Fruit fly (Drosophila melanogaster) whole organism, prepupa: ENCODE data around the gene TwdlR.

ENCODE experiments used
- Blimp-1 ChIP-seq: fragments of 200-800 bp; sonication (Bioruptor generic); optimal IDR thresholded peaks from 3 replicates; lab custom pipeline; 2017; ENCODE audit warnings: missing biosample characterization, missing genetic modification characterization, mild to moderate bottlenecking, moderate library complexity, missing genetic modification reagents
- CG10631 ChIP-seq: fragments of 200-800 bp; sonication (Bioruptor generic); optimal IDR thresholded peaks from 2 replicates; lab custom pipeline; 2016; ENCODE audit warnings: missing biosample characterization, missing genetic modification characterization
- CG11294 ChIP-seq: fragments of 200-800 bp; sonication (Bioruptor generic); IDR thresholded peaks from 2 replicates; pipeline ENCODE4 v1.3.6; 2022; ENCODE audit warnings: missing biosample characterization, missing genetic modification characterization
- CG11762 ChIP-seq: fragments of 200-800 bp; sonication (Bioruptor generic); optimal IDR thresholded peaks from 3 replicates; lab custom pipeline; 2016; ENCODE audit warnings: missing biosample characterization, missing genetic modification characterization; ENCODE audit not compliant: insufficient read depth
- CG15336 ChIP-seq: fragments of 200-800 bp; sonication (Bioruptor generic); IDR thresholded peaks from 2 replicates; pipeline ENCODE4 v1.3.6; 2022; ENCODE audit warnings: missing biosample characterization, missing genetic modification characterization
- CG1621 ChIP-seq: fragments of 200-800 bp; sonication (Bioruptor generic); optimal IDR thresholded peaks from 3 replicates; lab custom pipeline; 2018; ENCODE audit warnings: missing biosample characterization, mild to moderate bottlenecking, missing genetic modification characterization
- CG31627 ChIP-seq: fragments of 200-800 bp; sonication (Bioruptor generic); optimal IDR thresholded peaks from 3 replicates; lab custom pipeline; 2016; ENCODE audit warnings: missing biosample characterization, missing genetic modification characterization
- CG32006 ChIP-seq: fragments of 200-800 bp; sonication (Bioruptor generic); optimal IDR thresholded peaks from 3 replicates; lab custom pipeline; 2017; ENCODE audit warnings: missing biosample characterization, mild to moderate bottlenecking, missing genetic modification characterization
- CG6276 ChIP-seq: fragments of 200-800 bp; sonication (Bioruptor generic); optimal IDR thresholded peaks from 2 replicates; lab custom pipeline; 2017; ENCODE audit warnings: missing biosample characterization, mild to moderate bottlenecking, missing genetic modification characterization
- CG6808 ChIP-seq: fragments of 200-800 bp; sonication (Bioruptor generic); optimal IDR thresholded peaks from 3 replicates; lab custom pipeline; 2017; ENCODE audit warnings: missing biosample characterization, missing genetic modification characterization, mild to moderate bottlenecking, moderate library complexity, missing genetic modification reagents
- CG6854 ChIP-seq: fragments of 200-800 bp; sonication (Bioruptor generic); optimal IDR thresholded peaks from 2 replicates; lab custom pipeline; 2017; ENCODE audit warnings: missing biosample characterization, mild to moderate bottlenecking, missing genetic modification characterization
- CG7368 ChIP-seq: fragments of 200-800 bp; sonication (Bioruptor generic); optimal IDR thresholded peaks from 3 replicates; lab custom pipeline; 2016; ENCODE audit warnings: missing biosample characterization, missing genetic modification characterization
- CG8319 ChIP-seq: fragments of 200-800 bp; sonication (Bioruptor generic); optimal IDR thresholded peaks from 3 replicates; lab custom pipeline; 2016; ENCODE audit warnings: missing biosample characterization, missing genetic modification characterization
- CG8632 ChIP-seq: fragments of 200-800 bp; sonication (Bioruptor generic); optimal IDR thresholded peaks from 3 replicates; lab custom pipeline; 2016; ENCODE audit warnings: missing biosample characterization, missing genetic modification characterization
- CG9139 ChIP-seq: fragments of 200-800 bp; sonication (Bioruptor generic); optimal IDR thresholded peaks from 3 replicates; lab custom pipeline; 2017; ENCODE audit warnings: missing biosample characterization, mild to moderate bottlenecking, missing genetic modification characterization
- Eip75B ChIP-seq: fragments of 200-800 bp; sonication (Bioruptor generic); optimal IDR thresholded peaks from 3 replicates; lab custom pipeline; 2016; ENCODE audit warnings: missing biosample characterization, missing genetic modification characterization
- Eip93F ChIP-seq: fragments of 200-800 bp; sonication (Bioruptor generic); optimal IDR thresholded peaks from 2 replicates; lab custom pipeline; 2016; ENCODE audit warnings: missing biosample characterization, mild to moderate bottlenecking, missing genetic modification characterization
- Ets96B ChIP-seq: fragments of 200-800 bp; optimal IDR thresholded peaks from 2 replicates; lab custom pipeline; 2019; ENCODE audit warnings: missing biosample characterization, mild to moderate bottlenecking, missing genetic modification characterization, moderate library complexity
- Hr39 ChIP-seq: fragments of 200-800 bp; sonication (Bioruptor generic); optimal IDR thresholded peaks from 2 replicates; lab custom pipeline; 2016; ENCODE audit warnings: missing biosample characterization, missing genetic modification characterization
- Met ChIP-seq: fragments of 200-800 bp; sonication (Bioruptor generic); optimal IDR thresholded peaks from 3 replicates; lab custom pipeline; 2016; ENCODE audit warnings: missing biosample characterization, missing genetic modification characterization
- Smox ChIP-seq: fragments of 200-800 bp; sonication (Bioruptor generic); optimal IDR thresholded peaks from 3 replicates; lab custom pipeline; 2016; ENCODE audit warnings: missing biosample characterization, missing genetic modification characterization
- Sox102F ChIP-seq: fragments of 200-800 bp; sonication (Bioruptor generic); optimal IDR thresholded peaks from 2 replicates; lab custom pipeline; 2016; ENCODE audit warnings: missing biosample characterization, mild to moderate bottlenecking, missing genetic modification characterization
- Sox14 ChIP-seq: fragments of 200-800 bp; sonication (Bioruptor generic); optimal IDR thresholded peaks from 3 replicates; lab custom pipeline; 2016; ENCODE audit warnings: missing biosample characterization, missing genetic modification characterization
- achi ChIP-seq: fragments of 200-800 bp; sonication (Bioruptor generic); optimal IDR thresholded peaks from 3 replicates; lab custom pipeline; 2016; ENCODE audit warnings: missing biosample characterization, missing genetic modification characterization
- cyc ChIP-seq: fragments of 200-800 bp; sonication (Bioruptor generic); optimal IDR thresholded peaks from 3 replicates; lab custom pipeline; 2016; ENCODE audit warnings: missing biosample characterization, missing genetic modification characterization
- dac ChIP-seq: fragments of 200-800 bp; sonication (Bioruptor generic); optimal IDR thresholded peaks from 2 replicates; lab custom pipeline; 2017; ENCODE audit warnings: missing biosample characterization, mild to moderate bottlenecking, missing genetic modification characterization
- dsx ChIP-seq: fragments of 200-800 bp; optimal IDR thresholded peaks from 3 replicates; lab custom pipeline; 2019; ENCODE audit warnings: missing biosample characterization, mild to moderate bottlenecking, missing genetic modification characterization, moderate library complexity; ENCODE audit not compliant: poor library complexity, severe bottlenecking
- eg ChIP-seq: fragments of 200-800 bp; sonication (Bioruptor generic); IDR thresholded peaks from 3 replicates; pipeline ENCODE4 v1.3.6; 2022; ENCODE audit warnings: missing biosample characterization, missing genetic modification characterization
- esn ChIP-seq: fragments of 200-800 bp; sonication (Bioruptor generic); optimal IDR thresholded peaks from 2 replicates; lab custom pipeline; 2016; ENCODE audit warnings: missing biosample characterization, mild to moderate bottlenecking, missing genetic modification characterization, moderate library complexity
- fd85E ChIP-seq: fragments of 200-800 bp; sonication (Bioruptor generic); optimal IDR thresholded peaks from 3 replicates; lab custom pipeline; 2016; ENCODE audit warnings: missing biosample characterization, missing genetic modification characterization
- fkh ChIP-seq: fragments of 200-800 bp; sonication (Bioruptor generic); optimal IDR thresholded peaks from 3 replicates; lab custom pipeline; 2017; ENCODE audit warnings: missing biosample characterization, mild to moderate bottlenecking, missing genetic modification characterization, moderate library complexity
- pdm3 ChIP-seq: fragments of 200-800 bp; sonication (Bioruptor generic); optimal IDR thresholded peaks from 3 replicates; lab custom pipeline; 2016; ENCODE audit warnings: missing biosample characterization, missing genetic modification characterization
- salr ChIP-seq, 2 experiments: fragments of 200-800 bp; sonication (Bioruptor generic); optimal IDR thresholded peaks; 3 replicates each; lab custom pipeline; 2016 to 2018; ENCODE audit warnings: missing biosample characterization in 2 of 2, missing genetic modification characterization in 2 of 2, mild to moderate bottlenecking in 1 of 2
- spab ChIP-seq: fragments of 200-800 bp; sonication (Bioruptor generic); optimal IDR thresholded peaks from 2 replicates; lab custom pipeline; 2017; ENCODE audit warnings: missing biosample characterization, mild to moderate bottlenecking, missing genetic modification characterization, missing genetic modification reagents
- ss ChIP-seq, 2 experiments: fragments of 200-800 bp; sonication (Bioruptor generic); optimal IDR thresholded peaks; 2 replicates in 1 of 2; 3 replicates in 1 of 2; lab custom pipeline; 2017 to 2018; ENCODE audit warnings: mild to moderate bottlenecking in 2 of 2, missing biosample characterization in 2 of 2, missing genetic modification characterization in 2 of 2, moderate library complexity in 1 of 2
- svp ChIP-seq: fragments of 200-800 bp; sonication (Bioruptor generic); peaks from one replicate; lab custom pipeline; 2016; ENCODE audit warnings: missing biosample characterization, missing genetic modification characterization
- vri ChIP-seq: fragments of 200-800 bp; sonication (Bioruptor generic); optimal IDR thresholded peaks from 3 replicates; lab custom pipeline; 2016; ENCODE audit warnings: missing biosample characterization, mild to moderate bottlenecking, missing genetic modification characterization

TwdlR gene

dm6 chr3R:26634585-26634984, at the start of gene TwdlR:
Gene TwdlR (plus strand): TSS chr3R:26634885.
- TF ChIP-seq pdm3 (GFP tag; lab: Kevin White, UChicago) (no peak), Eip93F (GFP tag; lab: Kevin White, UChicago) (no peak), fd85E (no peak)

dm6 chr3R:26588158-26588584, 46.5 kb upstream of the TwdlR start:
- TF ChIP-seq Eip93F (GFP tag; lab: Kevin White, UChicago), result peak; percentile 56
- no peak for TF ChIP-seq CG6854 (GFP tag; lab: Kevin White, UChicago)
- TF ChIP-seq CG7368, result no peak
- peak; percentile 27 for TF ChIP-seq Hr39 (GFP tag; lab: Kevin White, UChicago)
- TF ChIP-seq spab (GFP tag; lab: Kevin White, UChicago), result no peak
- TF ChIP-seq CG31627 (GFP tag; lab: Kevin White, UChicago), result no peak
- TF ChIP-seq Smox (GFP tag; lab: Kevin White, UChicago), result peak; percentile 44
- TF ChIP-seq CG6276 (GFP tag; lab: Kevin White, UChicago), result no peak
- peak; percentile 4 for TF ChIP-seq Blimp-1
- peak; percentile 68 for TF ChIP-seq Sox14 (GFP tag; lab: Kevin White, UChicago)
- peak; percentile 83 for TF ChIP-seq vri (GFP tag; lab: Kevin White, UChicago)
- TF ChIP-seq CG15336 (GFP tag; lab: Robert Waterston, UW), result no peak
- no peak for TF ChIP-seq pdm3 (GFP tag; lab: Kevin White, UChicago)
- peak; percentile 49 for TF ChIP-seq Met (GFP tag; lab: Kevin White, UChicago)
- TF ChIP-seq dsx, result no peak
- peak; percentile 60 for TF ChIP-seq Eip75B (GFP tag; lab: Kevin White, UChicago)
- TF ChIP-seq dac (GFP tag; lab: Kevin White, UChicago), result no peak
- no peak for TF ChIP-seq achi (GFP tag; lab: Kevin White, UChicago)
- peak; percentile 36 for TF ChIP-seq svp

- TF ChIP-seq CG9139 (GFP tag; lab: Kevin White, UChicago), result no peak
- TF ChIP-seq CG8632, result no peak
- TF ChIP-seq CG11294 (GFP tag; lab: Robert Waterston, UW), result no peak
- no peak for TF ChIP-seq CG8319 (GFP tag; lab: Kevin White, UChicago)
- no peak for TF ChIP-seq fkh (GFP tag; lab: Kevin White, UChicago)
- no peak for TF ChIP-seq Ets96B (tag; lab: Kevin White, UChicago)
- no peak for TF ChIP-seq salr (GFP tag; optimal IDR thresholded peaks at IDR 0.05; lab: Kevin White, UChicago)
- no peak for TF ChIP-seq CG6276 (GFP tag; lab: Kevin White, UChicago)
- no peak for TF ChIP-seq ss (GFP tag; optimal IDR thresholded peaks at IDR 0.05; lab: Kevin White, UChicago)
- TF ChIP-seq CG15336 (GFP tag; lab: Robert Waterston, UW), result no peak
- no peak for TF ChIP-seq eg (GFP tag; lab: Robert Waterston, UW)
These were observed 40.7 kb upstream of the TwdlR start for dm6 chr3R:26593847-26594542.

- TF ChIP-seq CG10631 (GFP tag; lab: Kevin White, UChicago) (no peak), CG6808 (no peak), dac (GFP tag; lab: Kevin White, UChicago) (no peak), Blimp-1 (no peak), cyc (GFP tag; lab: Kevin White, UChicago) (no peak), CG1621 (tag; lab: Kevin White, UChicago) (no peak), Sox102F (no peak), fd85E (no peak), esn (GFP tag; lab: Kevin White, UChicago) (no peak), CG32006 (GFP tag; lab: Kevin White, UChicago) (no peak), Sox14 (GFP tag; lab: Kevin White, UChicago) (no peak), svp (no peak), CG11762 (GFP tag; lab: Kevin White, UChicago) (no peak)
These were observed 28.2 kb upstream of the TwdlR start for dm6 chr3R:26606498-26606897.
